Fruit fly (Drosophila melanogaster) whole organism, prepupa: ENCODE data around the gene Pdi.

ENCODE experiments used
- Blimp-1 ChIP-seq: fragments of 200-800 bp; sonication (Bioruptor generic); optimal IDR thresholded peaks from 3 replicates; lab custom pipeline; 2017; ENCODE audit warnings: missing biosample characterization, missing genetic modification characterization, mild to moderate bottlenecking, moderate library complexity, missing genetic modification reagents
- CG10669 ChIP-seq: fragments of 200-800 bp; sonication (Bioruptor generic); optimal IDR thresholded peaks from 3 replicates; lab custom pipeline; 2018; ENCODE audit warnings: missing biosample characterization, mild to moderate bottlenecking, missing genetic modification characterization, moderate library complexity
- CG11294 ChIP-seq: fragments of 200-800 bp; sonication (Bioruptor generic); IDR thresholded peaks from 2 replicates; pipeline ENCODE4 v1.3.6; 2022; ENCODE audit warnings: missing biosample characterization, missing genetic modification characterization
- CG11762 ChIP-seq: fragments of 200-800 bp; sonication (Bioruptor generic); optimal IDR thresholded peaks from 3 replicates; lab custom pipeline; 2016; ENCODE audit warnings: missing biosample characterization, missing genetic modification characterization; ENCODE audit not compliant: insufficient read depth
- CG15336 ChIP-seq: fragments of 200-800 bp; sonication (Bioruptor generic); IDR thresholded peaks from 2 replicates; pipeline ENCODE4 v1.3.6; 2022; ENCODE audit warnings: missing biosample characterization, missing genetic modification characterization
- CG1621 ChIP-seq: fragments of 200-800 bp; sonication (Bioruptor generic); optimal IDR thresholded peaks from 3 replicates; lab custom pipeline; 2018; ENCODE audit warnings: missing biosample characterization, mild to moderate bottlenecking, missing genetic modification characterization
- CG16779 ChIP-seq: fragments of 200-800 bp; sonication (Bioruptor generic); optimal IDR thresholded peaks from 3 replicates; lab custom pipeline; 2017; ENCODE audit warnings: missing biosample characterization, mild to moderate bottlenecking, missing genetic modification characterization
- CG3919 ChIP-seq: fragments of 200-800 bp; sonication (Bioruptor generic); optimal IDR thresholded peaks from 3 replicates; lab custom pipeline; 2016; ENCODE audit warnings: missing biosample characterization, missing genetic modification characterization
- CG6163 ChIP-seq: fragments of 200-800 bp; sonication (Bioruptor generic); IDR thresholded peaks from 3 replicates; pipeline ENCODE4 v1.3.6; 2022; ENCODE audit warnings: missing biosample characterization, missing genetic modification characterization
- CG6276 ChIP-seq: fragments of 200-800 bp; sonication (Bioruptor generic); optimal IDR thresholded peaks from 2 replicates; lab custom pipeline; 2017; ENCODE audit warnings: missing biosample characterization, mild to moderate bottlenecking, missing genetic modification characterization
- CG6854 ChIP-seq: fragments of 200-800 bp; sonication (Bioruptor generic); optimal IDR thresholded peaks from 2 replicates; lab custom pipeline; 2017; ENCODE audit warnings: missing biosample characterization, mild to moderate bottlenecking, missing genetic modification characterization
- CG7368 ChIP-seq: fragments of 200-800 bp; sonication (Bioruptor generic); optimal IDR thresholded peaks from 3 replicates; lab custom pipeline; 2016; ENCODE audit warnings: missing biosample characterization, missing genetic modification characterization
- CG8119 ChIP-seq: fragments of 200-800 bp; sonication (Bioruptor generic); IDR thresholded peaks from 3 replicates; pipeline ENCODE4 v1.3.6; 2022; ENCODE audit warnings: missing biosample characterization, missing genetic modification characterization
- CG9139 ChIP-seq: fragments of 200-800 bp; sonication (Bioruptor generic); optimal IDR thresholded peaks from 3 replicates; lab custom pipeline; 2017; ENCODE audit warnings: missing biosample characterization, mild to moderate bottlenecking, missing genetic modification characterization
- Eip78C ChIP-seq: fragments of 200-800 bp; sonication (Bioruptor generic); peaks from one replicate; lab custom pipeline; 2016; ENCODE audit warnings: missing biosample characterization, missing genetic modification characterization
- Eip93F ChIP-seq: fragments of 200-800 bp; sonication (Bioruptor generic); optimal IDR thresholded peaks from 2 replicates; lab custom pipeline; 2016; ENCODE audit warnings: missing biosample characterization, mild to moderate bottlenecking, missing genetic modification characterization
- Ets96B ChIP-seq: fragments of 200-800 bp; optimal IDR thresholded peaks from 2 replicates; lab custom pipeline; 2019; ENCODE audit warnings: missing biosample characterization, mild to moderate bottlenecking, missing genetic modification characterization, moderate library complexity
- Gug ChIP-seq: fragments of 200-800 bp; sonication (Bioruptor generic); IDR thresholded peaks from 2 replicates; pipeline ENCODE4 v1.3.6; 2022; ENCODE audit warnings: missing biosample characterization, missing genetic modification characterization
- Hr4 ChIP-seq: fragments of 200-800 bp; sonication (Bioruptor generic); optimal IDR thresholded peaks from 3 replicates; lab custom pipeline; 2016; ENCODE audit warnings: missing biosample characterization, missing genetic modification characterization
- OdsH ChIP-seq: fragments of 200-800 bp; sonication (Bioruptor generic); optimal IDR thresholded peaks from 3 replicates; lab custom pipeline; 2016; ENCODE audit warnings: missing biosample characterization, missing genetic modification characterization
- Sox102F ChIP-seq: fragments of 200-800 bp; sonication (Bioruptor generic); optimal IDR thresholded peaks from 2 replicates; lab custom pipeline; 2016; ENCODE audit warnings: missing biosample characterization, mild to moderate bottlenecking, missing genetic modification characterization
- achi ChIP-seq: fragments of 200-800 bp; sonication (Bioruptor generic); optimal IDR thresholded peaks from 3 replicates; lab custom pipeline; 2016; ENCODE audit warnings: missing biosample characterization, missing genetic modification characterization
- dsx ChIP-seq: fragments of 200-800 bp; optimal IDR thresholded peaks from 3 replicates; lab custom pipeline; 2019; ENCODE audit warnings: missing biosample characterization, mild to moderate bottlenecking, missing genetic modification characterization, moderate library complexity; ENCODE audit not compliant: poor library complexity, severe bottlenecking
- eg ChIP-seq: fragments of 200-800 bp; sonication (Bioruptor generic); IDR thresholded peaks from 3 replicates; pipeline ENCODE4 v1.3.6; 2022; ENCODE audit warnings: missing biosample characterization, missing genetic modification characterization
- esn ChIP-seq: fragments of 200-800 bp; sonication (Bioruptor generic); optimal IDR thresholded peaks from 2 replicates; lab custom pipeline; 2016; ENCODE audit warnings: missing biosample characterization, mild to moderate bottlenecking, missing genetic modification characterization, moderate library complexity
- fd59A ChIP-seq: fragments of 200-800 bp; sonication (Bioruptor generic); optimal IDR thresholded peaks from 2 replicates; lab custom pipeline; 2017; ENCODE audit warnings: missing biosample characterization, mild to moderate bottlenecking, missing genetic modification characterization, missing genetic modification reagents
- fd85E ChIP-seq: fragments of 200-800 bp; sonication (Bioruptor generic); optimal IDR thresholded peaks from 3 replicates; lab custom pipeline; 2016; ENCODE audit warnings: missing biosample characterization, missing genetic modification characterization
- net ChIP-seq: fragments of 200-800 bp; sonication (Bioruptor generic); optimal IDR thresholded peaks from 3 replicates; lab custom pipeline; 2016; ENCODE audit warnings: missing biosample characterization, missing genetic modification characterization
- salr ChIP-seq, 2 experiments: fragments of 200-800 bp; sonication (Bioruptor generic); optimal IDR thresholded peaks; 3 replicates each; lab custom pipeline; 2016 to 2018; ENCODE audit warnings: missing biosample characterization in 2 of 2, missing genetic modification characterization in 2 of 2, mild to moderate bottlenecking in 1 of 2
- ss ChIP-seq, 2 experiments: fragments of 200-800 bp; sonication (Bioruptor generic); optimal IDR thresholded peaks; 2 replicates in 1 of 2; 3 replicates in 1 of 2; lab custom pipeline; 2017 to 2018; ENCODE audit warnings: mild to moderate bottlenecking in 2 of 2, missing biosample characterization in 2 of 2, missing genetic modification characterization in 2 of 2, moderate library complexity in 1 of 2
- svp ChIP-seq: fragments of 200-800 bp; sonication (Bioruptor generic); peaks from one replicate; lab custom pipeline; 2016; ENCODE audit warnings: missing biosample characterization, missing genetic modification characterization

The Pdi gene

dm6 chr3L:15107776-15108379 is 34.8 kb downstream of the Pdi start (continued):
- TF ChIP-seq OdsH (GFP tag; lab: Kevin White, UChicago) (peak; percentile 96), CG6854 (GFP tag; lab: Kevin White, UChicago) (peak; percentile 100), net (GFP tag; lab: Kevin White, UChicago) (peak; percentile 96), CG11294 (GFP tag; lab: Robert Waterston, UW) (peak; percentile 88), CG9139 (peak; percentile 89), Blimp-1 (GFP tag; lab: Kevin White, UChicago) (peak; percentile 85), svp (GFP tag; lab: Kevin White, UChicago) (peak; percentile 97), CG15336 (GFP tag; lab: Robert Waterston, UW) (peak; percentile 96), fd85E (peak; percentile 77), Eip93F (GFP tag; lab: Kevin White, UChicago) (peak; percentile 91), CG11762 (GFP tag; lab: Kevin White, UChicago) (peak; percentile 91), Sox102F (peak; percentile 92), fd59A (GFP tag; lab: Kevin White, UChicago) (peak; percentile 98), CG7368 (GFP tag; lab: Kevin White, UChicago) (peak; percentile 89), CG1621 (peak; percentile 82), CG10669 (GFP tag; lab: Kevin White, UChicago) (peak; percentile 95), achi (peak; percentile 95), esn (GFP tag; lab: Kevin White, UChicago) (peak; percentile 97), Eip78C (peak; percentile 99)

DNA sequence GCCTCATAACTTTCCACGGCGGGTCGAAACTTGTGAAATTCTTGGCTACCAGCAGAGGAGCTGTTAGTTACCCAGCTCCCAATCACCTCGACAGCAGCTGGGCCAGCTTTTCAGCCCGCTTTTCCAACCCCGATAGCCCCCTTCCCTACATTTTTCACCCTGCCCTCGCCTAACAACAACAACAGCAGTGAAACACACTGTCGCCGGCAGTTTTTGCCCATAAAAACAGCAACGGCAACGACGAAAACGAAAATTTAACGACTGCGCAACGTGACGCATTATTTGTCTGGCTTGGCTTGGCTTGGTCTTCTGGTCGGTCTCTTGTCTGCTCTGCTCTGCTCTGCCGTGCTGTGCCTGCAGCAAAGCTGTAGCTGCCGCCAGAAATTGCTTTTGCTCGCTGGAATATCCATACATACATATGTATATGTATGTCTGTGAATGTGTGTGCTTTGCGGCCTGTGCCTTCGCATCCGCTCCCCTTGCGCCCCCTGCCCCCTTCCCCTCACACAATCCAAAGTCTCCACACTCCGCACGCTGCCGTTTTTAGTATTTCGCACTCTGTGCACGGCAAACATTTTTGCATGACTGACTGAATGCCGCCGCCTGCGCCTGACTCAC is 35.4 kb downstream of the Pdi start:
- TF ChIP-seq dsx (GFP tag; lab: Kevin White, UChicago) (peak; percentile 8), CG6854 (GFP tag; lab: Kevin White, UChicago) (peak; percentile 99), eg (no peak), Ets96B (tag; lab: Kevin White, UChicago) (no peak), CG16779 (tag; lab: Kevin White, UChicago) (no peak), salr (GFP tag; optimal IDR thresholded peaks at IDR 0.05; lab: Kevin White, UChicago) (no peak), Eip78C (no peak)

DNA sequence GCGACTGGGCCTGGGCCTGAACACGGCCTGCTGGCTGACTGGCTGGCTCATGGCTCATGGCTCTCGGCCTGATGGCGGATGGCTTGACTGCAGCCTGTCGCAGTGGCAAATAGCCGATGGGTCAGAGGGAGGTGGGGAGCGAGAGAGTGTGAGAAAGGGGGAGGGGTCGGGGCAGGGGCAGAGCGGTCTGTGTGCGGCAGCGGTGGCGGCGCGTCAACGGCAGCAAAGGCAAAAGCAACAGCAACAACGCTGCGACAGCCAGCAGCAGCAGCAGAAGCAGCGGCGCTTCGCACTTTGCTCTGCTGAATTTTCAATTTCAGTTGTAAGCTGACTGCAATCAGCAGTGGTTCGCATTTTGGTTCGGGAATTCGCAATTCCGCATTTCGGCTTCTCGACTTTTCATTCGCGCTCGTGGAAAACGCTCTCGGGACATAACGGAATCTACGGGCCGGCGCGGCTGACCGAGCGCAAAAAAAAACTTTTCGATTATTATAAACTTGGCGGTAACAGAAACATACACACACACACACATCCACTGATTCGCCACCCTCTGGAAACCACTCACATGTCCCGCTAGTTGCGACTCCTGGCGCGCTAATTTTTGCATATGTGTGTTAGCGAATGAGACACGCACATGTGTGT is 37.0 kb downstream of the Pdi start, which contains the start of gene CG45071:
Gene CG45071 (plus strand): TSS at position 317 of the 642 bp plus-strand sequence.
- no peak for TF ChIP-seq CG3919 (GFP tag; lab: Kevin White, UChicago)
- no peak for TF ChIP-seq Hr4
- peak in 1 of 2 experiments; percentile 48 for TF ChIP-seq ss (GFP tag; optimal IDR thresholded peaks at IDR 0.05; lab: Kevin White, UChicago)
- TF ChIP-seq CG6854 (GFP tag; lab: Kevin White, UChicago), result peak; percentile 100
- peak; percentile 10; the same call in 1 of the 3 replicates for TF ChIP-seq eg
- no peak; the same call in 2 of the 3 replicates for TF ChIP-seq CG6163 (GFP tag; lab: Robert Waterston, UW)
- TF ChIP-seq Blimp-1 (GFP tag; lab: Kevin White, UChicago), result peak; percentile 49
- no peak for TF ChIP-seq CG8119 (GFP tag; lab: Robert Waterston, UW)
- peak; percentile 3 for TF ChIP-seq CG6276 (GFP tag; lab: Kevin White, UChicago)
- 0 out of 2 replicates have a peak, but pooled peaks have one; percentile 24 for TF ChIP-seq Gug (GFP tag; lab: Robert Waterston, UW)
- no peak for TF ChIP-seq achi
- peak; percentile 54 for TF ChIP-seq Eip78C
- TF ChIP-seq CG15336 (GFP tag; lab: Robert Waterston, UW), result no peak
- TF ChIP-seq CG11294 (GFP tag; lab: Robert Waterston, UW), result no peak
